Fruit fly (Drosophila melanogaster) whole organism, embryonic: ENCODE measurements around the gene unc-4.

Experiments used
- Adf1 ChIP-seq: fragments of 200-800 bp; sonication (Bioruptor generic); IDR thresholded peaks from 2 replicates; pipeline ENCODE4 v1.3.6; 2022; ENCODE audit warnings: missing biosample characterization, missing genetic modification characterization
- Atf-2 ChIP-seq: fragments of 200-800 bp; sonication (Bioruptor generic); optimal IDR thresholded peaks from 2 replicates; lab custom pipeline; 2016; ENCODE audit warnings: missing biosample characterization, missing genetic modification characterization
- CG10431 ChIP-seq: fragments of 200-800 bp; sonication (Bioruptor generic); optimal IDR thresholded peaks from 3 replicates; lab custom pipeline; 2018; ENCODE audit warnings: missing biosample characterization, mild to moderate bottlenecking, missing genetic modification characterization
- CG13775 ChIP-seq: fragments of 200-800 bp; sonication (Bioruptor generic); optimal IDR thresholded peaks from 3 replicates; lab custom pipeline; 2017; ENCODE audit warnings: missing biosample characterization, mild to moderate bottlenecking, missing genetic modification characterization
- CG1603 ChIP-seq: fragments of 200-800 bp; sonication (Bioruptor generic); optimal IDR thresholded peaks from 2 replicates; lab custom pipeline; 2019; ENCODE audit warnings: missing biosample characterization, mild to moderate bottlenecking, missing genetic modification characterization, moderate library complexity
- CG16863 ChIP-seq: fragments of 200-800 bp; sonication (Bioruptor generic); optimal IDR thresholded peaks from 3 replicates; lab custom pipeline; 2016; ENCODE audit warnings: missing biosample characterization, missing genetic modification characterization
- CG17568 ChIP-seq: fragments of 200-800 bp; sonication (Bioruptor generic); optimal IDR thresholded peaks from 2 replicates; lab custom pipeline; 2018; ENCODE audit warnings: missing biosample characterization, mild to moderate bottlenecking, missing genetic modification characterization, moderate library complexity
- CG17829 ChIP-seq: fragments of 200-800 bp; optimal IDR thresholded peaks from 2 replicates; lab custom pipeline; 2019; ENCODE audit warnings: missing biosample characterization, mild to moderate bottlenecking, missing genetic modification characterization, moderate library complexity
- CG2120 ChIP-seq: fragments of 200-800 bp; sonication (Bioruptor generic); optimal IDR thresholded peaks from 3 replicates; lab custom pipeline; 2016; ENCODE audit warnings: missing biosample characterization, missing genetic modification characterization
- CG2712 ChIP-seq: fragments of 200-800 bp; optimal IDR thresholded peaks from 3 replicates; lab custom pipeline; 2019; ENCODE audit warnings: missing biosample characterization, mild to moderate bottlenecking, missing genetic modification characterization, moderate library complexity
- CG2875 ChIP-seq: fragments of 200-800 bp; sonication (Bioruptor generic); optimal IDR thresholded peaks from 2 replicates; lab custom pipeline; 2017; ENCODE audit warnings: missing biosample characterization, mild to moderate bottlenecking, missing genetic modification characterization, missing genetic modification reagents
- CG31224 ChIP-seq: fragments of 200-800 bp; sonication (Bioruptor generic); IDR thresholded peaks from 2 replicates; pipeline ENCODE4 v1.3.6; 2022; ENCODE audit warnings: missing biosample characterization, missing genetic modification characterization
- CG4404 ChIP-seq: fragments of 200-800 bp; sonication (Bioruptor generic); IDR thresholded peaks from 2 replicates; pipeline ENCODE4 v1.3.6; 2022; ENCODE audit warnings: missing biosample characterization, missing genetic modification characterization
- CG6813 ChIP-seq: fragments of 200-800 bp; sonication (Bioruptor generic); optimal IDR thresholded peaks from 2 replicates; lab custom pipeline; 2017; ENCODE audit warnings: missing biosample characterization, missing genetic modification characterization, mild to moderate bottlenecking, moderate library complexity, missing genetic modification reagents
- CG7963 ChIP-seq: fragments of 200-800 bp; sonication (Bioruptor generic); IDR thresholded peaks from 3 replicates; pipeline ENCODE4 v1.3.6; 2022; ENCODE audit warnings: missing biosample characterization, missing genetic modification characterization; ENCODE audit not compliant: partially characterized antibody
- CG9437 ChIP-seq: fragments of 200-800 bp; sonication (Bioruptor generic); optimal IDR thresholded peaks from 2 replicates; lab custom pipeline; 2018; ENCODE audit warnings: missing biosample characterization, mild to moderate bottlenecking, missing genetic modification characterization
- CoRest ChIP-seq: fragments of 200-800 bp; sonication (Bioruptor generic); optimal IDR thresholded peaks from 3 replicates; lab custom pipeline; 2018; ENCODE audit warnings: missing biosample characterization, mild to moderate bottlenecking, missing genetic modification characterization, moderate library complexity
- Dad ChIP-seq: fragments of 200-800 bp; sonication (Bioruptor generic); optimal IDR thresholded peaks from 3 replicates; lab custom pipeline; 2016; ENCODE audit warnings: missing biosample characterization, missing genetic modification characterization
- Eip74EF ChIP-seq, 2 experiments: fragments of 200-800 bp in 1 of 2; fragments of >200 bp in 1 of 2; sonication (Bioruptor generic) in 1 of 2; optimal IDR thresholded peaks; 2 replicates each; lab custom pipeline; 2017 to 2019; ENCODE audit warnings: missing biosample characterization in 2 of 2, missing genetic modification characterization in 2 of 2, mild to moderate bottlenecking in 1 of 2, moderate library complexity in 1 of 2
- GATAe ChIP-seq: fragments of 200-800 bp; sonication (Bioruptor generic); conservative IDR thresholded peaks from 2 replicates; pipeline ENCODE4 v1.3.6; 2022; ENCODE audit warnings: missing biosample characterization, missing genetic modification characterization
- Hand ChIP-seq: fragments of 200-800 bp; sonication (Bioruptor generic); optimal IDR thresholded peaks from 2 replicates; lab custom pipeline; 2017; ENCODE audit warnings: mild to moderate bottlenecking, missing biosample characterization, missing genetic modification reagents, missing genetic modification characterization
- Hsf ChIP-seq: fragments of 200-800 bp; sonication (Bioruptor generic); optimal IDR thresholded peaks from 3 replicates; lab custom pipeline; 2016; ENCODE audit warnings: missing biosample characterization, missing genetic modification characterization
- NC2α ChIP-seq: fragments of 200-800 bp; sonication (Bioruptor generic); optimal IDR thresholded peaks from 2 replicates; lab custom pipeline; 2016; ENCODE audit warnings: missing biosample characterization, missing genetic modification characterization
- NfI ChIP-seq: fragments of 200-800 bp; sonication (Bioruptor generic); optimal IDR thresholded peaks from 3 replicates; lab custom pipeline; 2018; ENCODE audit warnings: missing biosample characterization, mild to moderate bottlenecking, missing genetic modification characterization, moderate library complexity
- Oli ChIP-seq: fragments of 200-800 bp; sonication (Bioruptor generic); optimal IDR thresholded peaks from 2 replicates; lab custom pipeline; 2018; ENCODE audit warnings: missing biosample characterization, mild to moderate bottlenecking, missing genetic modification characterization, moderate library complexity
- Usf ChIP-seq: fragments of 200-800 bp; sonication (Bioruptor generic); optimal IDR thresholded peaks from 2 replicates; lab custom pipeline; 2017; ENCODE audit warnings: missing genotype, missing biosample characterization, missing genetic modification characterization
- amos ChIP-seq: fragments of 200-800 bp; sonication (Bioruptor generic); IDR thresholded peaks from 2 replicates; pipeline ENCODE4 v1.3.6; 2022; ENCODE audit warnings: missing biosample characterization, missing genetic modification characterization; ENCODE audit not compliant: partially characterized antibody
- ap ChIP-seq: fragments of 200-800 bp; sonication (Bioruptor generic); IDR thresholded peaks from 2 replicates; pipeline ENCODE4 v1.3.6; 2022; ENCODE audit warnings: missing biosample characterization, missing genetic modification characterization
- corto ChIP-seq: fragments of 200-800 bp; sonication (Bioruptor generic); optimal IDR thresholded peaks from 2 replicates; lab custom pipeline; 2016; ENCODE audit warnings: missing biosample characterization, mild to moderate bottlenecking, missing genetic modification characterization, moderate library complexity
- crol ChIP-seq: fragments of 200-800 bp; sonication (Bioruptor generic); IDR thresholded peaks from 2 replicates; pipeline ENCODE4 v1.3.6; 2022; ENCODE audit warnings: missing biosample characterization, missing genetic modification characterization
- da ChIP-seq: fragments of 200-800 bp; sonication (Bioruptor generic); optimal IDR thresholded peaks from 2 replicates; lab custom pipeline; 2016; ENCODE audit warnings: missing biosample characterization, missing genetic modification characterization
- dm ChIP-seq: fragments of 200-800 bp; sonication (Bioruptor generic); optimal IDR thresholded peaks from 3 replicates; lab custom pipeline; 2016; ENCODE audit warnings: missing biosample characterization, missing genetic modification characterization
- dpn ChIP-seq, 2 experiments: fragments of 200-800 bp; sonication (Bioruptor generic); optimal IDR thresholded peaks; 3 replicates each; lab custom pipeline; 2016; ENCODE audit warnings: missing biosample characterization in 2 of 2, missing genetic modification characterization in 2 of 2
- en ChIP-seq: fragments of 200-800 bp; sonication (Bioruptor generic); optimal IDR thresholded peaks from 2 replicates; lab custom pipeline; 2016; ENCODE audit warnings: missing biosample characterization, missing genetic modification characterization
- gsb ChIP-seq: fragments of 200-800 bp; sonication (Bioruptor generic); IDR thresholded peaks from 2 replicates; pipeline ENCODE4 v1.3.6; 2022; ENCODE audit warnings: missing biosample characterization, missing genetic modification characterization
- hkb ChIP-seq, 2 experiments: fragments of 200-800 bp in 1 of 2; fragments of >200 bp in 1 of 2; sonication (Bioruptor generic) in 1 of 2; IDR thresholded peaks in 1 of 2; optimal IDR thresholded peaks in 1 of 2; 2 replicates each; pipeline versions ENCODE4 v1.3.6 to Lab custom; 2017 to 2022; ENCODE audit warnings: missing biosample characterization in 1 of 2, missing genetic modification characterization in 1 of 2
- ind ChIP-seq: fragments of 200-800 bp; sonication (Bioruptor generic); optimal IDR thresholded peaks from 3 replicates; lab custom pipeline; 2016; ENCODE audit warnings: missing biosample characterization, missing genetic modification characterization
- kni ChIP-seq: fragments of 200-800 bp; sonication (Bioruptor generic); optimal IDR thresholded peaks from 3 replicates; lab custom pipeline; 2017; ENCODE audit warnings: mild to moderate bottlenecking, missing biosample characterization, missing genetic modification reagents, missing genetic modification characterization
- lov ChIP-seq, 2 experiments: fragments of 200-800 bp in 1 of 2; fragments of >200 bp in 1 of 2; sonication (Bioruptor generic) in 1 of 2; IDR thresholded peaks in 1 of 2; optimal IDR thresholded peaks in 1 of 2; 2 replicates in 1 of 2; 3 replicates in 1 of 2; pipeline versions ENCODE4 v1.3.6 to Lab custom; 2017 to 2022; ENCODE audit warnings: missing biosample characterization in 1 of 2, missing genetic modification characterization in 1 of 2
- nerfin-1 ChIP-seq: fragments of 200-800 bp; sonication (Bioruptor generic); optimal IDR thresholded peaks from 3 replicates; lab custom pipeline; 2019; ENCODE audit warnings: missing biosample characterization, mild to moderate bottlenecking, missing genetic modification characterization, moderate library complexity
- pfk ChIP-seq: fragments of 200-800 bp; sonication (Bioruptor generic); optimal IDR thresholded peaks from 2 replicates; lab custom pipeline; 2018; ENCODE audit warnings: missing biosample characterization, mild to moderate bottlenecking, missing genetic modification characterization, moderate library complexity
- phol ChIP-seq: fragments of 200-800 bp; sonication (Bioruptor generic); optimal IDR thresholded peaks from 3 replicates; lab custom pipeline; 2018; ENCODE audit warnings: missing biosample characterization, mild to moderate bottlenecking, missing genetic modification characterization, moderate library complexity
- prd ChIP-seq, 3 experiments: fragments of >200 bp in 2 of 3; fragments of 200-800 bp in 1 of 3; sonication (Bioruptor generic) in 1 of 3; optimal IDR thresholded peaks in 2 of 3; IDR thresholded peaks in 1 of 3; 2 replicates in 2 of 3; 3 replicates in 1 of 3; pipeline versions ENCODE4 v1.3.6 to Lab custom; 2017 to 2022; ENCODE audit warnings: missing biosample characterization in 1 of 3, missing genetic modification characterization in 1 of 3
- pzg ChIP-seq: fragments of 200-800 bp; sonication (Bioruptor generic); optimal IDR thresholded peaks from 3 replicates; lab custom pipeline; 2018; ENCODE audit warnings: missing biosample characterization, mild to moderate bottlenecking, missing genetic modification characterization, moderate library complexity
- slp2 ChIP-seq: fragments of 200-800 bp; sonication (Bioruptor generic); optimal IDR thresholded peaks from 2 replicates; lab custom pipeline; 2016; ENCODE audit warnings: missing biosample characterization, missing genetic modification characterization
- tap ChIP-seq: fragments of 200-800 bp; optimal IDR thresholded peaks from 3 replicates; lab custom pipeline; 2019; ENCODE audit warnings: missing biosample characterization, mild to moderate bottlenecking, missing genetic modification characterization, moderate library complexity
- tna ChIP-seq: fragments of 200-800 bp; sonication (Bioruptor generic); IDR thresholded peaks from 2 replicates; pipeline ENCODE4 v1.3.6; 2022; ENCODE audit warnings: missing biosample characterization, missing genetic modification characterization; ENCODE audit not compliant: partially characterized antibody
- z ChIP-seq: fragments of 200-800 bp; sonication (Bioruptor generic); IDR thresholded peaks from 3 replicates; pipeline ENCODE4 v1.3.6; 2022; ENCODE audit warnings: missing biosample characterization, missing genetic modification characterization
- zen ChIP-seq: fragments of 200-800 bp; sonication (Bioruptor generic); optimal IDR thresholded peaks from 3 replicates; lab custom pipeline; 2018; ENCODE audit warnings: missing biosample characterization, mild to moderate bottlenecking, missing genetic modification characterization, moderate library complexity

The unc-4 gene

DNA sequence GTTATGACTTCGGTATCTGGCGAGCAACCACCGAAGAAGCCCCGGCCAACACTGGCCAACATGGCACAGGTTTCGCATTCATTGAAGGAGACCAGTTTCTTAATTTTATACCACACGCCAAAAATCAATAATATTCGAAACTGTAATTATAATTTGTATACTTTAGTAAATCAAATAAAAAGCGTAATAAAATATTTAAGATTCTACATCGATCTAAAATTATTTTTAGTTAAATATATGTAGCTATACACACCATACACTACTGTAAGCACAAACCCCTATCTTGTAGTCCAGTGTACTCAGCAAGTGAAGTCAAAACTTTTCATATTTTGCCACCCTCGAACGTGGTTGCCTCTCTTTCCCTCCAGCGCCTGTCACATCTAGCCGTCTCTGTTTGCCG, 13.7 kb downstream of the unc-4 start (continued):
- TF ChIP-seq CG6813 (GFP tag; lab: Kevin White, UChicago): no peak
- no peak for TF ChIP-seq Adf1 (GFP tag; lab: Robert Waterston, UW)
- no peak for TF ChIP-seq tna (GFP tag; lab: Robert Waterston, UW)
- TF ChIP-seq CG31224 (GFP tag; lab: Robert Waterston, UW): no peak
- no peak for TF ChIP-seq CG16863
- TF ChIP-seq lov (optimal IDR thresholded peaks at IDR 0.05; lab: Kevin White, UChicago): no peak
- no peak for TF ChIP-seq lov (GFP tag; IDR thresholded peaks at IDR 0.05; lab: Robert Waterston, UW)
- no peak for TF ChIP-seq en
- TF ChIP-seq dpn (GFP tag; optimal IDR thresholded peaks at IDR 0.05; lab: Kevin White, UChicago): no peak
- TF ChIP-seq pzg: no peak
- peak; percentile 65 for TF ChIP-seq CoRest (tag; lab: Kevin White, UChicago)
- TF ChIP-seq crol (GFP tag; lab: Robert Waterston, UW): no peak; the same call in 1 of the 2 replicates
- TF ChIP-seq tap (tag; lab: Kevin White, UChicago): no peak
- no peak for TF ChIP-seq Dad (GFP tag; lab: Kevin White, UChicago)
- no peak for TF ChIP-seq Hsf (GFP tag; lab: Kevin White, UChicago)
- no peak for TF ChIP-seq kni (GFP tag; lab: Kevin White, UChicago)
- TF ChIP-seq Hand: no peak
- peak; percentile 32 for TF ChIP-seq CG2875 (GFP tag; lab: Kevin White, UChicago)
- no peak for TF ChIP-seq corto
- TF ChIP-seq Usf: no peak
- no peak for TF ChIP-seq CG1603 (tag; lab: Kevin White, UChicago)
- TF ChIP-seq CG13775 (GFP tag; lab: Kevin White, UChicago): peak; percentile 4
- TF ChIP-seq ap (GFP tag; lab: Robert Waterston, UW): no peak
- TF ChIP-seq CG2712 (tag; lab: Kevin White, UChicago): peak; percentile 67
- TF ChIP-seq NC2α (GFP tag; lab: Kevin White, UChicago): no peak
- TF ChIP-seq amos (GFP tag; lab: Robert Waterston, UW): no peak
- TF ChIP-seq CG10431 (GFP tag; lab: Kevin White, UChicago): no peak
- TF ChIP-seq z (GFP tag; lab: Robert Waterston, UW): no peak
- peak; percentile 56 for TF ChIP-seq Oli (tag; lab: Kevin White, UChicago)
- no peak for TF ChIP-seq gsb
- TF ChIP-seq prd (optimal IDR thresholded peaks at IDR 0.05; lab: Kevin White, UChicago): no peak
- TF ChIP-seq prd (GFP tag; IDR thresholded peaks at IDR 0.05; lab: Robert Waterston, UW): no peak
- no peak for TF ChIP-seq ind
- peak; percentile 33 for TF ChIP-seq nerfin-1 (tag; lab: Kevin White, UChicago)
- TF ChIP-seq phol (tag; lab: Kevin White, UChicago): peak; percentile 57
- TF ChIP-seq Atf-2 (GFP tag; lab: Kevin White, UChicago): no peak
- no peak for TF ChIP-seq pfk
- TF ChIP-seq Eip74EF (GFP tag; optimal IDR thresholded peaks at IDR 0.05; lab: Kevin White, UChicago): no peak
- TF ChIP-seq CG2120 (GFP tag; lab: Kevin White, UChicago): no peak
- no peak for TF ChIP-seq dm
- no peak for TF ChIP-seq CG7963 (GFP tag; lab: Robert Waterston, UW)
- TF ChIP-seq da (GFP tag; lab: Kevin White, UChicago): no peak
- TF ChIP-seq hkb (optimal IDR thresholded peaks at IDR 0.05; lab: Kevin White, UChicago): no peak
- TF ChIP-seq hkb (GFP tag; IDR thresholded peaks at IDR 0.05; lab: Robert Waterston, UW): 0 out of 2 replicates have a peak, but pooled peaks have one; percentile 24
- TF ChIP-seq zen (tag; lab: Kevin White, UChicago): no peak
- no peak for TF ChIP-seq GATAe (GFP tag; lab: Robert Waterston, UW)
- TF ChIP-seq CG17568 (GFP tag; lab: Kevin White, UChicago): peak; percentile 1
- TF ChIP-seq CG9437: no peak
- peak; percentile 38 for TF ChIP-seq CG17829
- no peak for TF ChIP-seq slp2 (GFP tag; lab: Kevin White, UChicago)
- TF ChIP-seq CG4404 (GFP tag; lab: Robert Waterston, UW): no peak
- no peak for TF ChIP-seq NfI
